Worm (Caenorhabditis elegans): Measurements from ENCODE around the gene sri-42.

sri-42 gene

ce11 chrII:3110099-3110498 is 32.7 kb downstream of the sri-42 start:
- TF ChIP-seq hlh-12 (tag; optimal IDR thresholded peaks at IDR 0.05) (no peak), B0336.3 (GFP tag; IDR thresholded peaks at IDR 0.05) (no peak), dox-1 (GFP tag; IDR thresholded peaks at IDR 0.05) (no peak), madf-8 (GFP tag; conservative IDR thresholded peaks at IDR 0.05) (no peak), die-1 (tag; optimal IDR thresholded peaks at IDR 0.05) (no peak), mel-28 (tag; optimal IDR thresholded peaks at IDR 0.05; ENCODE audit: borderline replicate concordance) (no peak), ztf-18 (tag; optimal IDR thresholded peaks at IDR 0.05) (no peak), F37B4.10 (GFP tag; IDR thresholded peaks at IDR 0.05) (no peak), gei-17 (GFP tag; optimal IDR thresholded peaks at IDR 0.05) (no peak), C17E4.6 (GFP tag; IDR thresholded peaks at IDR 0.05) (no peak), dpff-1 (tag; optimal IDR thresholded peaks at IDR 0.05) (no peak), ZK185.1 (tag; optimal IDR thresholded peaks at IDR 0.05; ENCODE audit: poor library complexity, severe bottlenecking) (no peak), attf-3 (GFP tag; conservative IDR thresholded peaks at IDR 0.05) (0 out of 2 replicates have a peak, but pooled peaks have one; percentile 7), ztf-6 (GFP tag; IDR thresholded peaks at IDR 0.05) (no peak), ets-4 (GFP tag; optimal IDR thresholded peaks at IDR 0.05) (no peak), zfh-2 (GFP tag; conservative IDR thresholded peaks at IDR 0.05) (peak; percentile 46; the same call in 1 of the 2 replicates), snpc-1.3 (tag; optimal IDR thresholded peaks at IDR 0.05; ENCODE audit: insufficient read depth) (no peak), attf-5 (GFP tag; optimal IDR thresholded peaks at IDR 0.05) (no peak), D2030.7 (GFP tag; IDR thresholded peaks at IDR 0.05) (0 out of 2 replicates have a peak, but pooled peaks have one; percentile 23), sptf-2 (GFP tag; optimal IDR thresholded peaks at IDR 0.05) (no peak), ceh-40 (GFP tag; IDR thresholded peaks at IDR 0.05) (no peak), F33H1.4 (GFP tag; IDR thresholded peaks at IDR 0.05) (no peak), C06A6.2 (GFP tag; conservative IDR thresholded peaks at IDR 0.05) (no peak), dpl-1 (GFP tag; optimal IDR thresholded peaks at IDR 0.05) (no peak), chd-7 (tag; optimal IDR thresholded peaks at IDR 0.05) (no peak), cebp-2 (GFP tag; IDR thresholded peaks at IDR 0.05) (0 out of 2 replicates have a peak, but pooled peaks have one; percentile 17), ccch-3 (GFP tag; optimal IDR thresholded peaks at IDR 0.05) (no peak), Y95B8A.8 (GFP tag; IDR thresholded peaks at IDR 0.05) (no peak), madf-6 (GFP tag; IDR thresholded peaks at IDR 0.05) (no peak), hmg-1.2 (GFP tag; IDR thresholded peaks at IDR 0.05) (peak; percentile 10; the same call in 1 of the 2 replicates), pha-4 (tag; optimal IDR thresholded peaks at IDR 0.05) (no peak), snpc-1.1 (tag; optimal IDR thresholded peaks at IDR 0.05; ENCODE audit: insufficient read depth) (peak; percentile 60), atf-7 (tag; optimal IDR thresholded peaks at IDR 0.05) (no peak), snpc-4 (GFP tag; optimal IDR thresholded peaks at IDR 0.05) (no peak), snpc-4 (tag; optimal IDR thresholded peaks at IDR 0.05) (peak in 2 of 4 experiments; percentile 57 to 74), repo-1 (tag; optimal IDR thresholded peaks at IDR 0.05) (no peak), nfya-2 (GFP tag; IDR thresholded peaks at IDR 0.05) (no peak), lsl-1 (GFP tag; optimal IDR thresholded peaks at IDR 0.05) (no peak), ama-1 (optimal IDR thresholded peaks at IDR 0.05) (no peak), ama-1 (GFP tag; optimal IDR thresholded peaks at IDR 0.05) (no peak), mxl-1 (tag; optimal IDR thresholded peaks at IDR 0.05) (no peak), ceh-91 (GFP tag; IDR thresholded peaks at IDR 0.05) (no peak), egrh-3 (GFP tag; IDR thresholded peaks at IDR 0.05) (peak; percentile 14; the same call in 1 of the 2 replicates), let-607 (tag; optimal IDR thresholded peaks at IDR 0.05) (no peak), F55B11.4 (tag; optimal IDR thresholded peaks at IDR 0.05; ENCODE audit: borderline replicate concordance, insufficient read depth) (no peak), F23B12.7 (tag; optimal IDR thresholded peaks at IDR 0.05; ENCODE audit: insufficient read depth) (no peak), ztf-28 (GFP tag; IDR thresholded peaks at IDR 0.05) (no peak), K12H6.12 (tag; optimal IDR thresholded peaks at IDR 0.05) (no peak), F49E8.2 (tag; optimal IDR thresholded peaks at IDR 0.05; ENCODE audit: insufficient read depth) (no peak)

Data from whole organism, young adult.